Worm (Caenorhabditis elegans) whole organism, late embryonic: ENCODE results near the gene F22E5.13.

Experiments used
- hlh-30 ChIP-seq: sonication (generic microtip); optimal IDR thresholded peaks from 2 replicates; lab custom pipeline; 2017; ENCODE audit warnings: antibody characterized with exemption, missing genetic modification characterization, missing compliant biosample characterization; ENCODE audit not compliant: insufficient read depth
- pag-3 ChIP-seq: sonication (generic microtip); optimal IDR thresholded peaks from 2 replicates; lab custom pipeline; 2016; ENCODE audit warnings: missing compliant biosample characterization, missing genetic modification characterization, borderline replicate concordance

ce11 chrII:2611009-2611408, 38.4 kb downstream of the F22E5.13 start:
- TF ChIP-seq hlh-30 (tag; lab: Kevin White, UChicago) = no peak
- TF ChIP-seq pag-3 = no peak
